Fruit fly (Drosophila melanogaster) whole organism, embryonic: ENCODE data around the gene CG5731.

ENCODE experiments used
- Abd-B ChIP-seq: fragments of 200-800 bp; sonication (Bioruptor generic); optimal IDR thresholded peaks from 2 replicates; lab custom pipeline; 2018; ENCODE audit warnings: missing biosample characterization, mild to moderate bottlenecking, missing genetic modification characterization, moderate library complexity
- Adf1 ChIP-seq: fragments of 200-800 bp; sonication (Bioruptor generic); IDR thresholded peaks from 2 replicates; pipeline ENCODE4 v1.3.6; 2022; ENCODE audit warnings: missing biosample characterization, missing genetic modification characterization
- Awh ChIP-seq: fragments of 200-800 bp; sonication (Bioruptor generic); IDR thresholded peaks from 2 replicates; pipeline ENCODE4, ENCODE4 v1.3.6; 2022; ENCODE audit warnings: missing biosample characterization, missing genetic modification characterization
- CG11093 ChIP-seq: fragments of 200-800 bp; sonication (Bioruptor generic); IDR thresholded peaks from 3 replicates; pipeline ENCODE4 v1.3.6; 2022; ENCODE audit warnings: missing biosample characterization, missing genetic modification characterization
- CG11247 ChIP-seq: fragments of 200-800 bp; sonication (Bioruptor generic); IDR thresholded peaks from 2 replicates; pipeline ENCODE4 v1.3.6; 2022; ENCODE audit warnings: missing biosample characterization, missing genetic modification characterization
- CG11456 ChIP-seq: fragments of 200-800 bp; sonication (Bioruptor generic); IDR thresholded peaks from 3 replicates; pipeline ENCODE4 v1.3.6; 2022; ENCODE audit warnings: missing biosample characterization, missing genetic modification characterization
- CG12104 ChIP-seq: fragments of 200-800 bp; sonication (Bioruptor generic); optimal IDR thresholded peaks from 3 replicates; lab custom pipeline; 2016; ENCODE audit warnings: missing biosample characterization, missing genetic modification characterization
- CG12942 ChIP-seq: fragments of 200-800 bp; sonication (Bioruptor generic); optimal IDR thresholded peaks from 3 replicates; lab custom pipeline; 2016; ENCODE audit warnings: missing biosample characterization, missing genetic modification characterization
- CG14860 ChIP-seq: fragments of 200-800 bp; sonication (Bioruptor generic); IDR thresholded peaks from 3 replicates; pipeline ENCODE4 v1.3.6; 2022; ENCODE audit warnings: missing biosample characterization, missing genetic modification characterization; ENCODE audit not compliant: partially characterized antibody
- CG17568 ChIP-seq: fragments of 200-800 bp; sonication (Bioruptor generic); optimal IDR thresholded peaks from 2 replicates; lab custom pipeline; 2018; ENCODE audit warnings: missing biosample characterization, mild to moderate bottlenecking, missing genetic modification characterization, moderate library complexity
- CG17612 ChIP-seq: fragments of 200-800 bp; sonication (Bioruptor generic); IDR thresholded peaks from 2 replicates; pipeline ENCODE4 v1.3.6; 2022; ENCODE audit warnings: missing biosample characterization, missing genetic modification characterization
- CG2202 ChIP-seq: fragments of 200-800 bp; sonication (Bioruptor generic); optimal IDR thresholded peaks from 2 replicates; lab custom pipeline; 2018; ENCODE audit warnings: missing biosample characterization, mild to moderate bottlenecking, missing genetic modification characterization
- CG31365 ChIP-seq: fragments of 200-800 bp; sonication (Bioruptor generic); optimal IDR thresholded peaks from 2 replicates; lab custom pipeline; 2018; ENCODE audit warnings: missing biosample characterization, mild to moderate bottlenecking, missing genetic modification characterization
- CG34422 ChIP-seq: fragments of 200-800 bp; sonication (Bioruptor generic); IDR thresholded peaks from 3 replicates; pipeline ENCODE4 v1.3.6; 2022; ENCODE audit warnings: missing biosample characterization, missing genetic modification characterization
- CG4730 ChIP-seq: fragments of 200-800 bp; sonication (Bioruptor generic); IDR thresholded peaks from 2 replicates; pipeline ENCODE4 v1.3.6; 2022; ENCODE audit warnings: missing biosample characterization, missing genetic modification characterization
- CG6683 ChIP-seq: fragments of 200-800 bp; sonication (Bioruptor generic); optimal IDR thresholded peaks from 2 replicates; lab custom pipeline; 2017; ENCODE audit warnings: missing biosample characterization, mild to moderate bottlenecking, missing genetic modification characterization, missing genetic modification reagents
- CG7372 ChIP-seq: fragments of 200-800 bp; sonication (Bioruptor generic); IDR thresholded peaks from 2 replicates; pipeline ENCODE4 v1.3.6; 2022; ENCODE audit warnings: missing biosample characterization, missing genetic modification characterization
- CG7745 ChIP-seq: fragments of 200-800 bp; sonication (Bioruptor generic); optimal IDR thresholded peaks from 2 replicates; lab custom pipeline; 2018; ENCODE audit warnings: missing biosample characterization, mild to moderate bottlenecking, missing genetic modification characterization, moderate library complexity
- CG7928 ChIP-seq: fragments of 200-800 bp; sonication (Bioruptor generic); optimal IDR thresholded peaks from 2 replicates; lab custom pipeline; 2017; ENCODE audit warnings: missing biosample characterization, mild to moderate bottlenecking, missing genetic modification characterization
- CG8290 ChIP-seq, 3 experiments: fragments of 200-800 bp; sonication (Bioruptor generic); optimal IDR thresholded peaks; 2 replicates each; lab custom pipeline; 2016 to 2019; ENCODE audit warnings: missing biosample characterization in 3 of 3, missing genetic modification characterization in 3 of 3, mild to moderate bottlenecking in 2 of 3, moderate library complexity in 1 of 3
- CG8388 ChIP-seq: fragments of 200-800 bp; sonication (Bioruptor generic); optimal IDR thresholded peaks from 2 replicates; lab custom pipeline; 2019; ENCODE audit warnings: missing biosample characterization, mild to moderate bottlenecking, missing genetic modification characterization, moderate library complexity
- CG9609 ChIP-seq: fragments of 200-800 bp; sonication (Bioruptor generic); optimal IDR thresholded peaks from 3 replicates; lab custom pipeline; 2016; ENCODE audit warnings: missing biosample characterization, missing genetic modification characterization
- D19B ChIP-seq: fragments of 200-800 bp; sonication (Bioruptor generic); optimal IDR thresholded peaks from 2 replicates; lab custom pipeline; 2017; ENCODE audit warnings: missing biosample characterization, mild to moderate bottlenecking, missing genetic modification characterization
- Dfd ChIP-seq, 2 experiments: fragments of >200 bp; optimal IDR thresholded peaks; 2 replicates each; lab custom pipeline; 2017; ENCODE audit warnings: missing biosample characterization in 2 of 2, missing genetic modification characterization in 2 of 2
- Dp ChIP-seq: fragments of 200-800 bp; sonication (Bioruptor generic); optimal IDR thresholded peaks from 2 replicates; lab custom pipeline; 2018; ENCODE audit warnings: missing biosample characterization, mild to moderate bottlenecking, missing genetic modification characterization, moderate library complexity
- Dref ChIP-seq: fragments of 200-800 bp; sonication (Bioruptor generic); IDR thresholded peaks from 2 replicates; pipeline ENCODE4 v1.3.6; 2022; ENCODE audit warnings: missing biosample characterization, missing genetic modification characterization
- GATAe ChIP-seq: fragments of 200-800 bp; sonication (Bioruptor generic); conservative IDR thresholded peaks from 2 replicates; pipeline ENCODE4 v1.3.6; 2022; ENCODE audit warnings: missing biosample characterization, missing genetic modification characterization
- Gsc ChIP-seq: fragments of 200-800 bp; sonication (Bioruptor generic); IDR thresholded peaks from 2 replicates; pipeline ENCODE4 v1.3.6; 2022; ENCODE audit warnings: missing biosample characterization, missing genetic modification characterization
- HHEX ChIP-seq: fragments of 200-800 bp; sonication (Bioruptor generic); optimal IDR thresholded peaks from 3 replicates; lab custom pipeline; 2017; ENCODE audit warnings: missing biosample characterization, mild to moderate bottlenecking, missing genetic modification characterization, missing genetic modification reagents
- Hr3 ChIP-seq: fragments of 200-800 bp; sonication (Bioruptor generic); optimal IDR thresholded peaks from 3 replicates; lab custom pipeline; 2016; ENCODE audit warnings: missing biosample characterization, missing genetic modification characterization
- Lim3 ChIP-seq: fragments of 200-800 bp; sonication (Bioruptor generic); IDR thresholded peaks from 2 replicates; pipeline ENCODE4 v1.3.6; 2022; ENCODE audit warnings: missing biosample characterization, missing genetic modification characterization
- Lpt ChIP-seq: fragments of >200 bp; optimal IDR thresholded peaks from 2 replicates; lab custom pipeline; 2018; ENCODE audit warnings: missing biosample characterization, missing genetic modification characterization
- NC2α ChIP-seq: fragments of 200-800 bp; sonication (Bioruptor generic); optimal IDR thresholded peaks from 2 replicates; lab custom pipeline; 2016; ENCODE audit warnings: missing biosample characterization, missing genetic modification characterization
- Nf-YA ChIP-seq: fragments of 200-800 bp; sonication (Bioruptor generic); IDR thresholded peaks from 2 replicates; pipeline ENCODE4 v1.3.6; 2022; ENCODE audit warnings: missing biosample characterization, missing genetic modification characterization
- Nf-YC ChIP-seq: fragments of 200-800 bp; optimal IDR thresholded peaks from 3 replicates; lab custom pipeline; 2019; ENCODE audit warnings: missing biosample characterization, mild to moderate bottlenecking, missing genetic modification characterization, moderate library complexity
- Optix ChIP-seq: fragments of 200-800 bp; sonication (Bioruptor generic); IDR thresholded peaks from 3 replicates; pipeline ENCODE4 v1.3.6; 2022; ENCODE audit warnings: missing biosample characterization, missing genetic modification characterization
- Rfx ChIP-seq: fragments of 200-800 bp; sonication (Bioruptor generic); IDR thresholded peaks from 2 replicates; pipeline ENCODE4 v1.3.6; 2022; ENCODE audit warnings: missing biosample characterization, missing genetic modification characterization
- Tbp ChIP-seq: fragments of >200 bp; optimal IDR thresholded peaks from 2 replicates; lab custom pipeline; 2018; ENCODE audit warnings: missing biosample characterization, missing genetic modification characterization
- chn ChIP-seq: fragments of 200-800 bp; sonication (Bioruptor generic); optimal IDR thresholded peaks from 2 replicates; lab custom pipeline; 2016; ENCODE audit warnings: missing biosample characterization, missing genetic modification characterization
- dimm ChIP-seq: fragments of 200-800 bp; sonication (Bioruptor generic); IDR thresholded peaks from 2 replicates; pipeline ENCODE4 v1.3.6; 2022; ENCODE audit warnings: missing biosample characterization, missing genetic modification characterization
- dm ChIP-seq: fragments of 200-800 bp; sonication (Bioruptor generic); optimal IDR thresholded peaks from 3 replicates; lab custom pipeline; 2016; ENCODE audit warnings: missing biosample characterization, missing genetic modification characterization
- dmrt11E ChIP-seq: fragments of 200-800 bp; sonication (Bioruptor generic); optimal IDR thresholded peaks from 3 replicates; lab custom pipeline; 2018; ENCODE audit warnings: missing biosample characterization, mild to moderate bottlenecking, missing genetic modification characterization, moderate library complexity
- dpn ChIP-seq, 2 experiments: fragments of 200-800 bp; sonication (Bioruptor generic); optimal IDR thresholded peaks; 3 replicates each; lab custom pipeline; 2016; ENCODE audit warnings: missing biosample characterization in 2 of 2, missing genetic modification characterization in 2 of 2
- esg ChIP-seq: fragments of 200-800 bp; sonication (Bioruptor generic); conservative IDR thresholded peaks from 2 replicates; pipeline ENCODE4 v1.3.6; 2022; ENCODE audit warnings: missing biosample characterization, missing genetic modification characterization
- fd96Cb ChIP-seq: fragments of 200-800 bp; sonication (Bioruptor generic); optimal IDR thresholded peaks from 2 replicates; lab custom pipeline; 2018; ENCODE audit warnings: missing biosample characterization, mild to moderate bottlenecking, missing genetic modification characterization, moderate library complexity
- kay ChIP-seq: fragments of 200-800 bp; sonication (Bioruptor generic); optimal IDR thresholded peaks from 2 replicates; lab custom pipeline; 2016; ENCODE audit warnings: missing biosample characterization, missing genetic modification characterization
- mirr ChIP-seq: fragments of 200-800 bp; sonication (Bioruptor generic); optimal IDR thresholded peaks from 3 replicates; lab custom pipeline; 2018; ENCODE audit warnings: missing biosample characterization, mild to moderate bottlenecking, missing genetic modification characterization
- org-1 ChIP-seq: fragments of 200-800 bp; sonication (Bioruptor generic); optimal IDR thresholded peaks from 2 replicates; lab custom pipeline; 2017; ENCODE audit warnings: missing biosample characterization, missing genetic modification characterization
- pnt ChIP-seq: fragments of 200-800 bp; sonication (Bioruptor generic); optimal IDR thresholded peaks from 3 replicates; lab custom pipeline; 2016; ENCODE audit warnings: missing biosample characterization, missing genetic modification characterization
- prd ChIP-seq, 3 experiments: fragments of >200 bp in 2 of 3; fragments of 200-800 bp in 1 of 3; sonication (Bioruptor generic) in 1 of 3; optimal IDR thresholded peaks in 2 of 3; IDR thresholded peaks in 1 of 3; 2 replicates in 2 of 3; 3 replicates in 1 of 3; pipeline versions ENCODE4 v1.3.6 to Lab custom; 2017 to 2022; ENCODE audit warnings: missing biosample characterization in 1 of 3, missing genetic modification characterization in 1 of 3
- usp ChIP-seq: fragments of >200 bp; optimal IDR thresholded peaks from 2 replicates; lab custom pipeline; 2017; ENCODE audit warnings: missing biosample characterization, missing genetic modification characterization

The CG5731 gene

dm6 chr2L:10249655-10250202 lies 40.2 kb upstream of the CG5731 start (continued):
- TF ChIP-seq CG11093 (GFP tag; lab: Robert Waterston, UW) (no peak), Lim3 (no peak), pnt (GFP tag; lab: Kevin White, UChicago) (no peak), CG6683 (GFP tag; lab: Kevin White, UChicago) (peak; percentile 19), Awh (no peak; the same call in 1 of the 2 replicates), GATAe (GFP tag; lab: Robert Waterston, UW) (no peak), Dfd (GFP tag; optimal IDR thresholded peaks at IDR 0.05; lab: Kevin White, UChicago) (no peak), org-1 (GFP tag; lab: Kevin White, UChicago) (no peak), CG11456 (no peak), prd (optimal IDR thresholded peaks at IDR 0.05; lab: Kevin White, UChicago) (no peak), prd (GFP tag; IDR thresholded peaks at IDR 0.05; lab: Robert Waterston, UW) (no peak), fd96Cb (tag; lab: Kevin White, UChicago) (no peak), CG31365 (tag; lab: Kevin White, UChicago) (no peak), Nf-YC (tag; lab: Kevin White, UChicago) (no peak), dmrt11E (tag; lab: Kevin White, UChicago) (peak; percentile 39), CG12942 (GFP tag; lab: Kevin White, UChicago) (no peak), Abd-B (GFP tag; lab: Kevin White, UChicago) (no peak), CG17568 (peak; percentile 66), Nf-YA (GFP tag; lab: Robert Waterston, UW) (no peak), chn (no peak), Lpt (GFP tag; lab: Kevin White, UChicago) (no peak), CG34422 (GFP tag; lab: Robert Waterston, UW) (0 out of 3 replicates have a peak, but pooled peaks have one; percentile 39), Dref (GFP tag; lab: Robert Waterston, UW) (no peak), CG17612 (GFP tag; lab: Robert Waterston, UW) (no peak), D19B (GFP tag; lab: Kevin White, UChicago) (no peak), Dp (no peak), CG8290 (GFP tag; optimal IDR thresholded peaks at IDR 0.05; lab: Kevin White, UChicago) (peak; percentile 15), CG8290 (tag; optimal IDR thresholded peaks at IDR 0.05; lab: Kevin White, UChicago) (peak in 1 of 2 experiments; percentile 73), dpn (GFP tag; optimal IDR thresholded peaks at IDR 0.05; lab: Kevin White, UChicago) (no peak), CG2202 (tag; lab: Kevin White, UChicago) (peak; percentile 30), CG11247 (no peak), Gsc (no peak), CG4730 (GFP tag; lab: Robert Waterston, UW) (no peak), CG7372 (GFP tag; lab: Robert Waterston, UW) (no peak), Tbp (no peak), CG8388 (GFP tag; lab: Kevin White, UChicago) (no peak), dm (no peak), HHEX (GFP tag; lab: Kevin White, UChicago) (no peak), Optix (GFP tag; lab: Robert Waterston, UW) (no peak), dimm (GFP tag; lab: Robert Waterston, UW) (no peak), CG7928 (GFP tag; lab: Kevin White, UChicago) (no peak), usp (GFP tag; lab: Kevin White, UChicago) (no peak), esg (GFP tag; lab: Robert Waterston, UW) (no peak), Rfx (GFP tag; lab: Robert Waterston, UW) (no peak; the same call in 1 of the 2 replicates), NC2α (no peak), Adf1 (no peak), mirr (GFP tag; lab: Kevin White, UChicago) (no peak), Hr3 (GFP tag; lab: Kevin White, UChicago) (no peak), CG14860 (GFP tag; lab: Robert Waterston, UW) (no peak), CG7745 (tag; lab: Kevin White, UChicago) (no peak), CG12104 (GFP tag; lab: Kevin White, UChicago) (no peak), kay (GFP tag; lab: Kevin White, UChicago) (no peak), CG9609 (no peak)
